Fruit fly (Drosophila melanogaster) whole organism, embryonic: Measurements from ENCODE around the gene CG8677.

Experiments used
- BEAF-32 ChIP-seq: fragments of 200-800 bp; sonication (Bioruptor generic); optimal IDR thresholded peaks from 3 replicates; lab custom pipeline; 2017; ENCODE audit warnings: missing biosample characterization, missing genetic modification characterization, mild to moderate bottlenecking, moderate library complexity, missing genetic modification reagents
- Blimp-1 ChIP-seq: fragments of 200-800 bp; sonication (Bioruptor generic); optimal IDR thresholded peaks from 3 replicates; lab custom pipeline; 2018; ENCODE audit warnings: missing biosample characterization, missing genetic modification characterization, mild to moderate bottlenecking, moderate library complexity, missing genetic modification reagents
- CG12299 ChIP-seq: fragments of 200-800 bp; sonication (Bioruptor generic); optimal IDR thresholded peaks from 2 replicates; lab custom pipeline; 2018; ENCODE audit warnings: missing biosample characterization, mild to moderate bottlenecking, missing genetic modification characterization
- CG12391 ChIP-seq: fragments of 200-800 bp; sonication (Bioruptor generic); optimal IDR thresholded peaks from 3 replicates; lab custom pipeline; 2018; ENCODE audit warnings: missing biosample characterization, mild to moderate bottlenecking, missing genetic modification characterization, moderate library complexity
- CG13123 ChIP-seq: fragments of 200-800 bp; sonication (Bioruptor generic); optimal IDR thresholded peaks from 2 replicates; lab custom pipeline; 2016; ENCODE audit warnings: missing biosample characterization, missing genetic modification characterization
- CG13624 ChIP-seq: fragments of 200-800 bp; sonication (Bioruptor generic); optimal IDR thresholded peaks from 2 replicates; lab custom pipeline; 2016; ENCODE audit warnings: missing biosample characterization, missing genetic modification characterization
- CG15011 ChIP-seq: fragments of 200-800 bp; sonication (Bioruptor generic); optimal IDR thresholded peaks from 3 replicates; lab custom pipeline; 2018; ENCODE audit warnings: missing biosample characterization, mild to moderate bottlenecking, missing genetic modification characterization
- CG1529 ChIP-seq: fragments of 200-800 bp; sonication (Bioruptor generic); optimal IDR thresholded peaks from 3 replicates; lab custom pipeline; 2018; ENCODE audit warnings: missing biosample characterization, missing genetic modification characterization
- CG15514 ChIP-seq: fragments of 200-800 bp; sonication (Bioruptor generic); optimal IDR thresholded peaks from 3 replicates; lab custom pipeline; 2017; ENCODE audit warnings: missing biosample characterization, missing genetic modification characterization, mild to moderate bottlenecking, moderate library complexity, missing genetic modification reagents
- CG1832 ChIP-seq: fragments of 200-800 bp; sonication (Bioruptor generic); optimal IDR thresholded peaks from 2 replicates; lab custom pipeline; 2017; ENCODE audit warnings: missing biosample characterization, mild to moderate bottlenecking, missing genetic modification characterization, inconsistent platforms
- CG3163 ChIP-seq: fragments of 200-800 bp; sonication (Bioruptor generic); optimal IDR thresholded peaks from 3 replicates; lab custom pipeline; 2016; ENCODE audit warnings: missing biosample characterization, missing genetic modification characterization
- CG5245 ChIP-seq: fragments of 200-800 bp; sonication (Bioruptor generic); optimal IDR thresholded peaks from 3 replicates; lab custom pipeline; 2016; ENCODE audit warnings: missing biosample characterization, missing genetic modification characterization
- CG7556 ChIP-seq: fragments of 200-800 bp; sonication (Bioruptor generic); optimal IDR thresholded peaks from 2 replicates; lab custom pipeline; 2017; ENCODE audit warnings: missing biosample characterization, mild to moderate bottlenecking, missing genetic modification characterization
- CG8089 ChIP-seq: fragments of 200-800 bp; sonication (Bioruptor generic); optimal IDR thresholded peaks from 3 replicates; lab custom pipeline; 2016; ENCODE audit warnings: missing biosample characterization, missing genetic modification characterization
- CG8359 ChIP-seq: fragments of 200-800 bp; sonication (Bioruptor generic); optimal IDR thresholded peaks from 2 replicates; lab custom pipeline; 2017; ENCODE audit warnings: missing biosample characterization, mild to moderate bottlenecking, missing genetic modification characterization, borderline replicate concordance
- CG8765 ChIP-seq: fragments of 200-800 bp; sonication (Bioruptor generic); IDR thresholded peaks from 2 replicates; pipeline ENCODE4 v1.3.6; 2022; ENCODE audit warnings: missing biosample characterization, missing genetic modification characterization
- CG9876 ChIP-seq: fragments of 200-800 bp; sonication (Bioruptor generic); optimal IDR thresholded peaks from 2 replicates; lab custom pipeline; 2016; ENCODE audit warnings: missing biosample characterization, missing genetic modification characterization
- CTCF ChIP-seq: fragments of 200-800 bp; sonication (Bioruptor generic); optimal IDR thresholded peaks from 2 replicates; lab custom pipeline; 2017; ENCODE audit warnings: missing biosample characterization, mild to moderate bottlenecking, missing genetic modification characterization, moderate library complexity
- CoRest ChIP-seq: fragments of 200-800 bp; sonication (Bioruptor generic); optimal IDR thresholded peaks from 3 replicates; lab custom pipeline; 2018; ENCODE audit warnings: missing biosample characterization, mild to moderate bottlenecking, missing genetic modification characterization, moderate library complexity
- Dek ChIP-seq: fragments of 200-800 bp; sonication (Bioruptor generic); optimal IDR thresholded peaks from 3 replicates; lab custom pipeline; 2019; ENCODE audit warnings: missing biosample characterization, mild to moderate bottlenecking, missing genetic modification characterization, moderate library complexity
- Dfd ChIP-seq, 2 experiments: fragments of >200 bp; optimal IDR thresholded peaks; 2 replicates each; lab custom pipeline; 2017; ENCODE audit warnings: missing biosample characterization in 2 of 2, missing genetic modification characterization in 2 of 2
- Dip3 ChIP-seq: fragments of 200-800 bp; sonication (Bioruptor generic); optimal IDR thresholded peaks from 3 replicates; lab custom pipeline; 2016; ENCODE audit warnings: missing biosample characterization, missing genetic modification characterization
- E2f1 ChIP-seq: fragments of 200-800 bp; sonication (Bioruptor generic); IDR thresholded peaks from 2 replicates; pipeline ENCODE4 v1.3.6; 2022; ENCODE audit warnings: missing biosample characterization, missing genetic modification characterization
- Eip74EF ChIP-seq, 2 experiments: fragments of 200-800 bp in 1 of 2; fragments of >200 bp in 1 of 2; sonication (Bioruptor generic) in 1 of 2; optimal IDR thresholded peaks; 2 replicates each; lab custom pipeline; 2017 to 2019; ENCODE audit warnings: missing biosample characterization in 2 of 2, missing genetic modification characterization in 2 of 2, mild to moderate bottlenecking in 1 of 2, moderate library complexity in 1 of 2
- Ets97D ChIP-seq: fragments of 200-800 bp; sonication (Bioruptor generic); optimal IDR thresholded peaks from 3 replicates; lab custom pipeline; 2016; ENCODE audit warnings: missing biosample characterization, missing genetic modification characterization
- HLH3B ChIP-seq: fragments of 200-800 bp; sonication (Bioruptor generic); IDR thresholded peaks from 2 replicates; pipeline ENCODE4 v1.3.6; 2022; ENCODE audit warnings: missing biosample characterization, missing genetic modification characterization
- HmgZ ChIP-seq: fragments of 200-800 bp; sonication (Bioruptor generic); optimal IDR thresholded peaks from 2 replicates; lab custom pipeline; 2018; ENCODE audit warnings: missing biosample characterization, mild to moderate bottlenecking, missing genetic modification characterization
- MBD-R2 ChIP-seq: fragments of 200-800 bp; sonication (Bioruptor generic); IDR thresholded peaks from 2 replicates; pipeline ENCODE4 v1.3.6; 2022; ENCODE audit warnings: missing biosample characterization, missing genetic modification characterization
- MTF-1 ChIP-seq: fragments of 200-800 bp; sonication (Bioruptor generic); optimal IDR thresholded peaks from 2 replicates; lab custom pipeline; 2018; ENCODE audit warnings: missing biosample characterization, mild to moderate bottlenecking, missing genetic modification characterization, borderline replicate concordance
- PHDP ChIP-seq: fragments of 200-800 bp; sonication (Bioruptor generic); optimal IDR thresholded peaks from 3 replicates; lab custom pipeline; 2018; ENCODE audit warnings: missing biosample characterization, mild to moderate bottlenecking, missing genetic modification characterization, moderate library complexity
- Ravus ChIP-seq: fragments of 200-800 bp; sonication (Bioruptor generic); IDR thresholded peaks from 2 replicates; pipeline ENCODE4 v1.3.6; 2022; ENCODE audit warnings: missing biosample characterization, missing genetic modification characterization
- Usf ChIP-seq: fragments of 200-800 bp; sonication (Bioruptor generic); optimal IDR thresholded peaks from 2 replicates; lab custom pipeline; 2017; ENCODE audit warnings: missing genotype, missing biosample characterization, missing genetic modification characterization
- Vsx1 ChIP-seq: fragments of 200-800 bp; sonication (Bioruptor generic); optimal IDR thresholded peaks from 2 replicates; lab custom pipeline; 2017; ENCODE audit warnings: missing biosample characterization, mild to moderate bottlenecking, missing genetic modification characterization, missing genetic modification reagents
- Xbp1 ChIP-seq: fragments of 200-800 bp; sonication (Bioruptor generic); optimal IDR thresholded peaks from 3 replicates; lab custom pipeline; 2016; ENCODE audit warnings: missing biosample characterization, mild to moderate bottlenecking, missing genetic modification characterization
- ab ChIP-seq: fragments of 200-800 bp; sonication (Bioruptor generic); optimal IDR thresholded peaks from 2 replicates; lab custom pipeline; 2016; ENCODE audit warnings: missing biosample characterization, missing genetic modification characterization
- cato ChIP-seq: fragments of 200-800 bp; sonication (Bioruptor generic); optimal IDR thresholded peaks from 2 replicates; lab custom pipeline; 2016; ENCODE audit warnings: missing biosample characterization, missing genetic modification characterization, borderline replicate concordance
- dan ChIP-seq: fragments of 200-800 bp; sonication (Bioruptor generic); IDR thresholded peaks from 2 replicates; pipeline ENCODE4 v1.3.6; 2022; ENCODE audit warnings: missing biosample characterization, missing genetic modification characterization
- grn ChIP-seq: fragments of 200-800 bp; sonication (Bioruptor generic); optimal IDR thresholded peaks from 3 replicates; lab custom pipeline; 2017; ENCODE audit warnings: missing biosample characterization, missing genetic modification characterization
- knrl ChIP-seq: fragments of 200-800 bp; sonication (Bioruptor generic); IDR thresholded peaks from 3 replicates; pipeline ENCODE4 v1.3.6; 2022; ENCODE audit warnings: missing biosample characterization, missing genetic modification characterization; ENCODE audit not compliant: partially characterized antibody
- lbe ChIP-seq: fragments of 200-800 bp; sonication (Bioruptor generic); optimal IDR thresholded peaks from 2 replicates; lab custom pipeline; 2016; ENCODE audit warnings: missing biosample characterization, mild to moderate bottlenecking, missing genetic modification characterization
- odd ChIP-seq: fragments of 200-800 bp; sonication (Bioruptor generic); optimal IDR thresholded peaks from 2 replicates; lab custom pipeline; 2017; ENCODE audit warnings: missing biosample characterization, mild to moderate bottlenecking, missing genetic modification characterization
- prd ChIP-seq, 3 experiments: fragments of >200 bp in 2 of 3; fragments of 200-800 bp in 1 of 3; sonication (Bioruptor generic) in 1 of 3; optimal IDR thresholded peaks in 2 of 3; IDR thresholded peaks in 1 of 3; 2 replicates in 2 of 3; 3 replicates in 1 of 3; pipeline versions ENCODE4 v1.3.6 to Lab custom; 2017 to 2022; ENCODE audit warnings: missing biosample characterization in 1 of 3, missing genetic modification characterization in 1 of 3
- pzg ChIP-seq: fragments of 200-800 bp; sonication (Bioruptor generic); optimal IDR thresholded peaks from 3 replicates; lab custom pipeline; 2018; ENCODE audit warnings: missing biosample characterization, mild to moderate bottlenecking, missing genetic modification characterization, moderate library complexity
- ranshi ChIP-seq: fragments of 200-800 bp; sonication (Bioruptor generic); IDR thresholded peaks from 2 replicates; pipeline ENCODE4 v1.3.6; 2022; ENCODE audit warnings: missing biosample characterization, missing genetic modification characterization
- rib ChIP-seq: fragments of 200-800 bp; sonication (Bioruptor generic); IDR thresholded peaks from 2 replicates; pipeline ENCODE4 v1.3.6; 2022; ENCODE audit warnings: missing biosample characterization, missing genetic modification characterization
- run ChIP-seq: fragments of 200-800 bp; sonication (Bioruptor generic); optimal IDR thresholded peaks from 3 replicates; lab custom pipeline; 2018; ENCODE audit warnings: missing biosample characterization, mild to moderate bottlenecking, missing genetic modification characterization
- scrt ChIP-seq: fragments of 200-800 bp; sonication (Bioruptor generic); optimal IDR thresholded peaks from 2 replicates; lab custom pipeline; 2018; ENCODE audit warnings: missing biosample characterization, mild to moderate bottlenecking, missing genetic modification characterization, moderate library complexity
- stwl ChIP-seq: fragments of 200-800 bp; sonication (Bioruptor generic); optimal IDR thresholded peaks from 3 replicates; lab custom pipeline; 2018; ENCODE audit warnings: missing biosample characterization, mild to moderate bottlenecking, missing genetic modification characterization, moderate library complexity
- zen2 ChIP-seq: fragments of 200-800 bp; sonication (Bioruptor generic); IDR thresholded peaks from 3 replicates; pipeline ENCODE4 v1.3.6; 2022; ENCODE audit warnings: missing biosample characterization, missing genetic modification characterization; ENCODE audit not compliant: partially characterized antibody

CG8677 gene

DNA sequence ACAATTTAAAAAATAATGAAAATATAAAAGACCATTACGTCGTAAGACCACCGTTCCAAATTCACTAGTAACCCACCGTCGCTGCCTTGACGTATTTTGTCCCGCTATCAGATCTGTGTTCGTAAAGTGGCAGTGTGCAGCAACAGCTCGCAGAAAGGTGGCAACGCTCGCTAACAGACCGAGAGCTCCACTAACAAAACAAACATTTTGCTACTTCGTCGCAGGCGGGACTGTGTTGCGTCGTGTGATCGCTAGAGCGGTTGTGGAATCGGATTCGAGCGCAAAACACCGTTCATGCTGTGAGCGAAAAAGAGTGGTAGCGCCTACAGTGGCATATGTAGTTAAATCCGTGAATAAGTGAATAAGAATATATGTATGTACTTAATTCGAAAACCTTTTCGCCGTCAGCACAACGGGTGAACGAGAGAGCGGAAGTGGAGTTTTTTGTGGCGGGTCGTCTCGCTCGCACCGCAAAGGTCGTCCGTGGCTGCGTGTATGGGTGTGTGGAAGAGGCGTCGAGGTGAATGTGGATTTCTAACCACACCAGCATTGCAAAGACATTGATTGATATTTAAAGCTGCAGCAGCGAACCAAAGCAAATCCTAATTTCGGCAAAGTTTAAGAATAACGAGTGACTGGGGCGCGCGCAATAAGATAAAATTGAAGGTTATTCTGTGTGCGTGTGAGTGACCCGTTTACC lies 16.1 kb downstream of the CG8677 start, which contains the start of gene Hr39 (continued):
- TF ChIP-seq HLH3B (GFP tag; lab: Robert Waterston, UW) (no peak), knrl (no peak), grn (GFP tag; lab: Kevin White, UChicago) (peak; percentile 57), stwl (tag; lab: Kevin White, UChicago) (peak; percentile 66), Blimp-1 (no peak), CG1832 (peak; percentile 70), Ravus (no peak), MBD-R2 (GFP tag; lab: Robert Waterston, UW) (no peak), CG12299 (tag; lab: Kevin White, UChicago) (peak; percentile 9), Dfd (GFP tag; optimal IDR thresholded peaks at IDR 0.05; lab: Kevin White, UChicago) (no peak), CG5245 (GFP tag; lab: Kevin White, UChicago) (peak; percentile 9), PHDP (tag; lab: Kevin White, UChicago) (no peak), Eip74EF (GFP tag; optimal IDR thresholded peaks at IDR 0.05; lab: Kevin White, UChicago) (peak in 1 of 2 experiments; percentile 90), pzg (GFP tag; lab: Kevin White, UChicago) (peak; percentile 97), dan (no peak), CG8359 (no peak), lbe (peak; percentile 5), CTCF (GFP tag; lab: Kevin White, UChicago) (peak; percentile 24), CG15011 (GFP tag; lab: Kevin White, UChicago) (no peak), Dek (tag; lab: Kevin White, UChicago) (no peak), Vsx1 (no peak), CG12391 (tag; lab: Kevin White, UChicago) (peak; percentile 1), CG9876 (GFP tag; lab: Kevin White, UChicago) (no peak), CG1529 (no peak), zen2 (GFP tag; lab: Robert Waterston, UW) (no peak), ab (GFP tag; lab: Kevin White, UChicago) (no peak), BEAF-32 (GFP tag; lab: Kevin White, UChicago) (peak; percentile 75), Xbp1 (GFP tag; lab: Kevin White, UChicago) (peak; percentile 10), CG8765 (GFP tag; lab: Robert Waterston, UW) (no peak), cato (no peak), CoRest (tag; lab: Kevin White, UChicago) (peak; percentile 57), rib (no peak), CG13123 (GFP tag; lab: Kevin White, UChicago) (no peak), CG15514 (GFP tag; lab: Kevin White, UChicago) (peak; percentile 87), CG3163 (peak; percentile 27), MTF-1 (peak; percentile 52), run (peak; percentile 20), Usf (GFP tag; lab: Kevin White, UChicago) (no peak), ranshi (no peak), scrt (peak; percentile 54), CG7556 (GFP tag; lab: Kevin White, UChicago) (peak; percentile 18), Dip3 (GFP tag; lab: Kevin White, UChicago) (peak; percentile 51), HmgZ (tag; lab: Kevin White, UChicago) (peak; percentile 77), E2f1 (GFP tag; lab: Robert Waterston, UW) (no peak), CG13624 (GFP tag; lab: Kevin White, UChicago) (peak; percentile 17), Ets97D (GFP tag; lab: Kevin White, UChicago) (peak; percentile 92), CG8089 (GFP tag; lab: Kevin White, UChicago) (peak; percentile 25), odd (GFP tag; lab: Kevin White, UChicago) (peak; percentile 32), prd (optimal IDR thresholded peaks at IDR 0.05; lab: Kevin White, UChicago) (no peak), prd (GFP tag; IDR thresholded peaks at IDR 0.05; lab: Robert Waterston, UW) (no peak)
